Fruit fly (Drosophila melanogaster) whole organism, adult: ENCODE results near the gene Usp14.

Source experiments
- CG12768 ChIP-seq: fragments of 200-800 bp; sonication (Bioruptor generic); optimal IDR thresholded peaks from 2 replicates; lab custom pipeline; 2017; ENCODE audit warnings: missing biosample characterization, missing genetic modification characterization, mild to moderate bottlenecking, moderate library complexity, missing genetic modification reagents
- CG33017 ChIP-seq: fragments of 200-800 bp; sonication (Bioruptor generic); optimal IDR thresholded peaks from 2 replicates; lab custom pipeline; 2018; ENCODE audit warnings: missing biosample characterization, mild to moderate bottlenecking, missing genetic modification characterization, moderate library complexity
- CG5204 ChIP-seq: fragments of 200-800 bp; sonication (Bioruptor generic); optimal IDR thresholded peaks from 2 replicates; lab custom pipeline; 2016; ENCODE audit warnings: missing biosample characterization, missing genetic modification characterization
- CG7101 ChIP-seq: fragments of 200-800 bp; sonication (Bioruptor generic); optimal IDR thresholded peaks from 2 replicates; lab custom pipeline; 2018; ENCODE audit warnings: missing biosample characterization, mild to moderate bottlenecking, missing genetic modification characterization, moderate library complexity

- TF ChIP-seq CG7101: no peak
- no peak for TF ChIP-seq CG33017 (tag; lab: Kevin White, UChicago)
- no peak for TF ChIP-seq CG12768 (GFP tag; lab: Kevin White, UChicago)
- no peak for TF ChIP-seq CG5204 (GFP tag; lab: Kevin White, UChicago)
Measured at dm6 chr2L:10353871-10354270, 39.7 kb upstream of the Usp14 start, which contains the start of gene CG34367.
